Worm (Caenorhabditis elegans): ENCODE results near the gene C05D10.4.

C05D10.4 gene

DNA sequence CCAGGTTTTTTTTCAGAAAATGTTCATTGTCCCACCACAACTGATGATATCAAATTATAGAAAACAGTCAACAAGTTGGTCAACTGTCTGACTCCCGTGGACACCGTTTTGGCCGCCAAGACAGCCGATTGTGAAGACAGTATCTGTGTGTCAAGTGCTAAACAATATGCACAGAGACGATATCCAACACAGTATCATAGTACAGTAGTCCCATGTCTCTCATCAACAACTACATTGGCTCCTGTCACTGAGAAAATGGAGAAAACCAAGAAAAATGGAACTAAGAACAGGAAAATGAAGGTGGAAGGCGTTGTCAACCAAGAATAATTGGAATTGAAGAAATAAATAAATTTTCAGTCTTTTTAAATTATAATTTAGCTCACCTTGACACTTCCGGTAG, 46.0 kb upstream of the C05D10.4 start:
- no peak for TF ChIP-seq pbrm-1 (GFP tag; IDR thresholded peaks at IDR 0.05)
- 0 out of 2 replicates have a peak, but pooled peaks have one; percentile 3 for TF ChIP-seq mcd-1 (GFP tag; IDR thresholded peaks at IDR 0.05)
- TF ChIP-seq nfya-1 (tag; optimal IDR thresholded peaks at IDR 0.05; ENCODE audit: borderline replicate concordance, insufficient read depth) = no peak
- 0 out of 2 replicates have a peak, but pooled peaks have one; percentile 52 for TF ChIP-seq cebp-2 (GFP tag; IDR thresholded peaks at IDR 0.05)
- TF ChIP-seq zim-3 (tag; optimal IDR thresholded peaks at IDR 0.05) = peak; percentile 49
- TF ChIP-seq C06A6.2 (GFP tag; conservative IDR thresholded peaks at IDR 0.05) = 0 out of 2 replicates have a peak, but pooled peaks have one; percentile 17
- peak; percentile 36; the same call in 1 of the 2 replicates for TF ChIP-seq Y53G8AR.9 (GFP tag; conservative IDR thresholded peaks at IDR 0.05)
- peak; percentile 43 for TF ChIP-seq dpff-1 (tag; optimal IDR thresholded peaks at IDR 0.05)

DNA sequence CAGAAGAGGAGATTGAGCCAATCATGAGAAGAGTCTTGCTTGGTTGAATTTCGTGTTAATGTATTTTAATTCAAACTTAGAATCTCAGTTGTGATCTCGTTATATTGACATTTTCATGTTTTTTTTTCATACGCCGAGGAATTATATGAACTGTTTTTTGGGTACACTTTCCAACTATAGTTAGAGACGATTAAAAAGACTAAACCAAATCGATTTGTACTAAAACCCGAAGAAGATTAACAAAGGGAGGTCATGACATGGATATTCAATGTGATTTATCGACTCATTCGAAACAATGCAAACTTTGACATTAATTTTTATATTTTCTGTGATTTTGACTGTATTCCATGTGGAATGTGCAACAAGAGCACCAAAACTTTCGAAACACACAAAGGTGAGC, 45.2 kb upstream of the C05D10.4 start, which contains the start of gene Y42G9A.2:
TSS of gene Y42G9A.2 (plus strand) at position 284 of the 400 bp plus-strand sequence.
- no peak for TF ChIP-seq ztf-25 (GFP tag; IDR thresholded peaks at IDR 0.05)
- TF ChIP-seq ekl-4 (GFP tag; IDR thresholded peaks at IDR 0.05) = 0 out of 2 replicates have a peak, but pooled peaks have one; percentile 1

DNA sequence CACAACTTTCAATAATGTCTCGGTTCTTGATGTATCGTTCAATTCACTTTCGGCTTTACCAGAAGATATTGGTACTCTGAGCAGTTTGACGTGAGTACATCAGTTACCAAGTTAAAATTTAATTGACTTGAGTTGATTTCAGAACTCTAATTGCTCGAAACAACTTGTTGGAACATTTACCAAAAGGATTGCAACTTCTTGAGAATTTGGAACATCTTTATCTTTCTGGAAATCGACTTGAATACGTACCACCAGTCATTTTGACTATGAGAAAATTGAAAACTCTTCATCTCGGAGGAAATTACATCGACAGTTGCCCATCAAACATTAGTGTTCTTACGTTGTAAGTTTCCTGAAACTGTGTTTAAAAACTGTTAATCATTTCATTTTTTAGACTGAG, 44.1 kb upstream of the C05D10.4 start:
- TF ChIP-seq dpl-1 (GFP tag; optimal IDR thresholded peaks at IDR 0.05) (no peak), unc-130 (GFP tag; optimal IDR thresholded peaks at IDR 0.05) (no peak), rcor-1 (GFP tag; IDR thresholded peaks at IDR 0.05) (no peak), let-526 (GFP tag; IDR thresholded peaks at IDR 0.05) (no peak), bed-1 (GFP tag; IDR thresholded peaks at IDR 0.05) (no peak), lag-1 (GFP tag; IDR thresholded peaks at IDR 0.05) (no peak), B0035.1 (tag; optimal IDR thresholded peaks at IDR 0.05) (no peak), hlh-26 (GFP tag; conservative IDR thresholded peaks at IDR 0.05) (no peak), ceh-79 (tag; optimal IDR thresholded peaks at IDR 0.05) (no peak), lsy-27 (tag; optimal IDR thresholded peaks at IDR 0.05; ENCODE audit: borderline replicate concordance, insufficient read depth) (no peak), ccch-3 (GFP tag; optimal IDR thresholded peaks at IDR 0.05) (no peak), madf-10 (tag; optimal IDR thresholded peaks at IDR 0.05) (no peak), K11D2.4 (GFP tag; IDR thresholded peaks at IDR 0.05) (no peak), nfyb-1 (GFP tag; IDR thresholded peaks at IDR 0.05) (no peak), snpc-4 (GFP tag; optimal IDR thresholded peaks at IDR 0.05) (no peak), snpc-4 (tag; optimal IDR thresholded peaks at IDR 0.05) (no peak), rpc-1 (optimal IDR thresholded peaks at IDR 0.05) (no peak), rpc-1 (tag; optimal IDR thresholded peaks at IDR 0.05) (no peak), Y95B8A.8 (GFP tag; IDR thresholded peaks at IDR 0.05) (no peak), sdz-38 (tag; optimal IDR thresholded peaks at IDR 0.05) (no peak), ceh-58 (GFP tag; IDR thresholded peaks at IDR 0.05) (no peak)

- TF ChIP-seq C06A6.2 (GFP tag; conservative IDR thresholded peaks at IDR 0.05) (no peak), atf-7 (tag; optimal IDR thresholded peaks at IDR 0.05) (no peak), nhr-80 (tag; optimal IDR thresholded peaks at IDR 0.05) (peak; percentile 28), Y67H2A.10 (GFP tag; conservative IDR thresholded peaks at IDR 0.05) (no peak)
Observed at ce11 chrIII:6145896-6146295, 43.2 kb upstream of the C05D10.4 start, which contains the start of gene Y42G9A.3. Gene Y42G9A.3, plus strand, starts transcription at chrIII:6146258.

DNA sequence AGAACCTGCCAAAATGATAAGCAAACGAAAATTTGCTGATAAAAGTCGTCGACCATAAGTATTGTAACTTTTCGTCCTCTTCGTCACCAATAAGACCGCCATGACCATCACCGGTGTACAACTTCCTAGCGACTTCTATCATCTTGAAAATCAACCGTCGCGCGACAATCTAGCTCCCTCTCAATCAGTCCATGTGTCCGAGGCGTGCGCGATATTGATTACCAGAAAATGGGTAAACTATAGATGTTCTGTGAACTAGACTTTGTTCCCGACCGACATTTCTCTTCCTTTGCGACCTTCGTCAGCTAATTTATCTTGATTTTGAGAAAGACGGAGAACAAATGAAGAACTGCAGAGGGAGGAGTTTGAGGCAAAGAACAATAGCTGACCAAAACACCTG, 42.6 kb upstream of the C05D10.4 start:
- TF ChIP-seq tbp1 (GFP tag; optimal IDR thresholded peaks at IDR 0.05) (no peak), nhr-80 (tag; optimal IDR thresholded peaks at IDR 0.05) (peak; percentile 35), lin-40 (tag; optimal IDR thresholded peaks at IDR 0.05) (no peak), sdz-38 (tag; optimal IDR thresholded peaks at IDR 0.05) (no peak), ztf-26 (tag; optimal IDR thresholded peaks at IDR 0.05) (peak; percentile 54), hmg-1.2 (GFP tag; IDR thresholded peaks at IDR 0.05) (no peak), hlh-12 (tag; optimal IDR thresholded peaks at IDR 0.05) (no peak), snpc-1.1 (tag; optimal IDR thresholded peaks at IDR 0.05; ENCODE audit: insufficient read depth) (no peak), ztf-28 (GFP tag; IDR thresholded peaks at IDR 0.05) (no peak)
